Worm (Caenorhabditis elegans) whole organism, L2 larva: Measurements from ENCODE around the gene srh-75.

Experiments used
- egl-27 ChIP-seq: sonication (generic microtip); optimal IDR thresholded peaks from 3 replicates; lab custom pipeline; 2017; ENCODE audit warnings: missing biosample characterization, missing genetic modification reagents, missing genetic modification characterization
- mbf-1 ChIP-seq: sonication (generic microtip); optimal IDR thresholded peaks from 2 replicates; lab custom pipeline; 2017; ENCODE audit warnings: missing biosample characterization, missing genetic modification characterization
- nhr-11 ChIP-seq: fragments of 150-350 bp; optimal IDR thresholded peaks from 2 replicates; lab custom pipeline; 2014; ENCODE audit warnings: missing biosample characterization, missing genetic modification characterization
- unc-39 ChIP-seq: fragments of 150-350 bp; optimal IDR thresholded peaks from 2 replicates; lab custom pipeline; 2014; ENCODE audit warnings: missing biosample characterization, missing genetic modification characterization
- unc-62 ChIP-seq: fragments of 150-350 bp; optimal IDR thresholded peaks from 2 replicates; lab custom pipeline; 2014; ENCODE audit warnings: missing biosample characterization, missing genetic modification reagents, missing genetic modification characterization
- zag-1 ChIP-seq: fragments of 150-350 bp; optimal IDR thresholded peaks from 2 replicates; lab custom pipeline; 2014; ENCODE audit warnings: missing biosample characterization, missing genetic modification characterization

DNA sequence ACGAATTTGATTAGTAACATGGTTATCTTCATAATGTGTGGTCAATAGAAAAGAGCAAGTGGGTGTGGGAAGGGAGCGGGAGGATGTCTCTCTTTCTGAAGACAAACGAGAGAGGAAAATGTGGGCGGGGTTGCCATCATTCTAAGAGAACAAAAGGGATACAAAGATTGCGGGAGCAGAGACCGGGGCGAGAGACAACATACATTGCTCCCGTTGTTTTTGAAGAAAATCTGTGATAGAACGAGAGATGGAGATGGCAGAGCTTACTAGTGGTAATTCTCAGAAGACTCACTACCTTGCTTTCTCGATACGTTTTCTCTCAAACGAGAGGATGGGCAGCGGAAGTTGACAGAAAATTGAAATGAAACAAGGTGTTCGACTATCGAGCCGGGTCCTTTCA lies 16.4 kb upstream of the srh-75 start:
- TF ChIP-seq nhr-11 (tag; lab: Kevin White, UChicago) (no peak), mbf-1 (tag; lab: Kevin White, UChicago) (no peak), unc-62 (no peak), zag-1 (tag; lab: Kevin White, UChicago) (no peak), egl-27 (tag; lab: Kevin White, UChicago) (no peak), unc-39 (tag; lab: Kevin White, UChicago) (no peak)
